Fruit fly (Drosophila melanogaster): ENCODE results near the gene CheB38a.

Gene CheB38a

DNA sequence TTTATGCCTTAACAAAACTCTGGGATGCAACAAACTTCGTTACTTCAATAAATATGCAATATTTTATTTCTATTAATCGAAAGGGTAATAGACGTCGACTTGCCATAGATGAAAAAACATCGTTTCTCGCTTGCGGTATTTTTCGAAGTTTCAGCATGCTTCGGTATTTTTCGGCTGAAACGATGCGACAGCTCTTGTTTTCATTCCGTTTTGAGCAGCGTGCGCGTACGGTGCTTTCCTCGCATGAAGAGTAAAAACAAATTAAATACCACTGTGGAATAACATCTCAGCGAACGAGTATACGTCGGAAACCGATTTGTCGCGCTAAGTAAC, 20.9 kb downstream of the CheB38a start, which contains the start of gene CG9328:
Gene CG9328 (plus strand): TSS at position 201 of the 333 bp plus-strand sequence.
- peak; percentile 47 for TF ChIP-seq CG17801 (GFP tag; optimal IDR thresholded peaks at IDR 0.05; ENCODE audit: partially characterized antibody)

DNA sequence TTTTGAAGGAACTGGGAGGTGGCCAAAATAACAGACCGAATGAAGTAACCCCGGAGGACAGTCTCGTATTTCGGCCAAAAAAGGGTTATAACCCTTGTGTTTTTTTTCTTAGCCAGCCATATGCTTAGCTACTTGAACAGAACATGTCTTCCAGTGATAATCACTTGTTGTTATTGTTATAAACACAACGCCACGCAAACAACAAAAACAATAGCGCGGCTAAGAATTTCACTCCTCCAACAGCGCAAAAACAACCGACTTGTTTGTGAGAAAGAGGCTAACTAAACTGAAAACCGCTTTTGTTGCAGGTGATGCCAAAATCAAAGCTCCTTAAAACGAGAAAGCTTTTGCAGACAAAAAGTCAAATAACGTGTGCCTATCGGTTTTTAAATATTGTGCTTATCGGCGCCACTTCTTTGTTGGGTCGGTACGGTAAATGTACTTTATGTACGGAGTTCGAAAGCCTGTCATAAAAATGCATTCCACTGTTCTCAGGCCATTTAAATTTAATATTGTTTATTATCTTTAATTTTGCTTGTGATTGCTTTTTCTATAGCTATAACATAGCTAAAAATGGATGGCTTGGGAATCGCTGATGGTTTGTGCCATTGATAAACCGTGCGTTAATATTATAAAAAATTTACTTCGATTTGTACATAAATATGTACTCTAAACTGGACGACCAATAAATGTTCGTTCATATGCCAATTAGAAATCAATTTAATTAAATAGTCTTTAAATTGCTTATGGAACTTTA, 21.4 kb downstream of the CheB38a start, which contains the start of gene vari:
Gene vari (minus strand): TSS at position 285 of the 757 bp plus-strand sequence.
- no peak for TF ChIP-seq CG17801 (GFP tag; optimal IDR thresholded peaks at IDR 0.05; ENCODE audit: partially characterized antibody)

DNA sequence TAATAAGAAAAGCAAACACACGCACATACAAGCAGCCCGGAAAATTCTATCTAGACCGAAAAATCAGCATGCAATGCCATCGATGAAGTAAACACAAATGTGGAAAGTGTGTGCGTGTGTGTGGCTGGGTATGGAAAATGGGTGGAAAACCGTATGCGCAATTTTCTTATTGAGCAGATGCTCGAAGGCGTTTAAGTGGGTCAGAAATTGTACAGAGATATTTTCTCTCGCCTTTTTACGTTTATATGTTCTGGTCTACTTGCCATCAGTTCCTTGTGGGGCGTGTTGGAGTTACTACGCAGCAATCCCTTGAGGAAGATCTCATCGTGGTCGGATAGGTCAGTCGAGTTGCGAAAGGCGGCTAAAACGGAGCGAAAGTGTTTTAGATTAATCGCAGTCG, 22.6 kb downstream of the CheB38a start:
- no peak for TF ChIP-seq CG17801 (GFP tag; optimal IDR thresholded peaks at IDR 0.05; ENCODE audit: partially characterized antibody)

DNA sequence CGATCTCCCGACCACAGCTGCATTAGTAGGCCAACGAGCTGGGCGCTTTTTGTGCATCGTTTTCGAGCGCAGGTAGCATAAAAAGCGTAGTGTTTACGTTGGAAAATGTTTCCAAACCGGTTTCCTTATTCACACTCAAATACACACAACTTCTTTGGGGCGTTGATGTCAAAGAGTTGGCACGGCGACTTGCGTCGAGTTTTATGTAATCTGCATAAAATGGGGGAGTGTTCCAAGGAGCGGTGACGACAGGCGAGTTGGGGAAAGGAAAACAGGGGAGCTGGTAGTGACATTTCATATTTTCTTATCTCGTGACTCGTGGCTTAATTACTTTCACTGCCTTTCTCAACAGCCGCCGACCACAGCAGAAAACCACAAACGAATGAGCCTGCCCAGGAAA, 23.7 kb downstream of the CheB38a start:
- no peak for TF ChIP-seq CG17801 (GFP tag; optimal IDR thresholded peaks at IDR 0.05; ENCODE audit: partially characterized antibody)

DNA sequence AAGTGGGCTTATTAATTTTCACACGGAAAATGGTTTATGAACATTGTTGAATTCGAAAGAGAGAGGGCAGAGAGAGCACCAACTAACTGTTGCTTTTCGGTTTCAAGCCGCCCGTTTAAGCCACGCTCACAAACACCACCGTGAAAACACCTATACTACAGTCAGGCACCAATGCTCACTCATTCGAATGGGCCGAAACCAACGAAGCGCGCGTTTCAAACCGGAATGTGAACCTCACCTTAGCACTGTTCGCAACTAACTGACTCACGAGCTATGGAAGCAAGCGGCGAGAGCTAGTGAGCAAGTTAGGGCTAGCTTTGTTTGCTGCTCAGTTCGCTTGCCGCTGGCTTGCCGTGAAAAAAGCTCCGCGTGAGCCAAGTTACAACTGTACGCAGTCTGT, 24.5 kb downstream of the CheB38a start:
- TF ChIP-seq CG17801 (GFP tag; optimal IDR thresholded peaks at IDR 0.05; ENCODE audit: partially characterized antibody): peak; percentile 74

DNA sequence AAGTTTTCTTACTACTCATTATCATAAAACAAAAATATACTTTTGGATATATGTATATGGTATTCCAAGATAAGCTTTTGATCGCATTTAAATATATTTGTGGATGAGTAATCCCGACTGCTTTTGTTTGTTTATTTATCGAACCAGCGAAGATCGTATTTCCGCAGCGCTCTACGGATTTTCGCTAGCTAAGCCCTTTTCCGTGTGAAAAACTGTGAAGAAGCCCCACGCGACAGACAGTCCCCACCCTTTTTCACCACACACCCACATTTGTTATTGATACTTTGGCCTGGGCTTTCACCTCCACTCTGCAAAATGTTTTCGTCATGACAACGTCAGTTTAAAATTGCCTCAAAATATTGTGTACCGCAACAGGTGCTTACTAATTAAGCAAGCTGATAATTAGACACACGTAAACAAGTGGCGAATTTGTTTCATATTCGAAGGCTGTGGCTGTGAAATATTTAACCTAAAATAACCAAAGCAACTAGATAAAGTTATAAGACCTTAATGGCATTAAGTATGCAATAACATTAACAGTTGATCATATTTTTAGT, 25.3 kb downstream of the CheB38a start:
- no peak for TF ChIP-seq CG17801 (GFP tag; optimal IDR thresholded peaks at IDR 0.05; ENCODE audit: partially characterized antibody)

DNA sequence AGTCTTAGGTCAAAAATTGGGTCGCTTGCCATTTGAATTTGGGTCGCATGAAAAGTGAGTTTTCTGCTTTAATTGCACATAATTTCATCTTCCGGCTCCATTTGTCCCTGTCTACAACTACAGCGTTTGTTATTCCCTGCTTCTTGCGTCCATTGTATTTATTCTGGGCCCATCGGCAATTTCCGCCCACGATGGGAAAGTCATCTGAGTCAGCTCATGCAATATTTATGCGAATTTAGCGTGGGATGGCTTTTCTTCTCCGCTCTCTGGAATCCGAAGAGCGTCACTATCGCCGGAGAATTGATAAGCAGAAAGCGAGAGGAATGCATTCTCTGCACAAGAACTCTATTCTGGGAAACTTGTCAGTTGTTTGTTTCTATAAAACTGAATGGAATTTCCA, 25.8 kb downstream of the CheB38a start:
- no peak for TF ChIP-seq CG17801 (GFP tag; optimal IDR thresholded peaks at IDR 0.05; ENCODE audit: partially characterized antibody)

DNA sequence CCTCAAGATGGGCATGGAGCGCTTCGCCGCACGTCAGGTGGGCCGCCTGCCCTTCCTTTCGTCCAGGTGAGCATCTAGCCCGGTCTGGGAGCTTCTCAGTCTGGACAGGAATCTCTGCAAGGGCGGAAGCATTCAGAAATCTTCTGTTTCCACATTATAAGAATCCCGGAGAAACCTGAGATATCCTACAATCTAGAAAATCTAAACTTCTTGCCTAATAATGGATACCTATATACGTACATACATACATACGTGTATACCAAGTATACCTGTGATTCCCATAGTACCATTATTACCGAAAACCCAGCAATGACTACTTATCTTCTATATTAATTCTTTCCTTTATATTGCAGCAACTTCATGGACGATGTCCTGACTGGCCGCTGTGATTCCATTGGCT, 30.3 kb downstream of the CheB38a start:
- no peak for TF ChIP-seq CG17801 (GFP tag; optimal IDR thresholded peaks at IDR 0.05; ENCODE audit: partially characterized antibody)

DNA sequence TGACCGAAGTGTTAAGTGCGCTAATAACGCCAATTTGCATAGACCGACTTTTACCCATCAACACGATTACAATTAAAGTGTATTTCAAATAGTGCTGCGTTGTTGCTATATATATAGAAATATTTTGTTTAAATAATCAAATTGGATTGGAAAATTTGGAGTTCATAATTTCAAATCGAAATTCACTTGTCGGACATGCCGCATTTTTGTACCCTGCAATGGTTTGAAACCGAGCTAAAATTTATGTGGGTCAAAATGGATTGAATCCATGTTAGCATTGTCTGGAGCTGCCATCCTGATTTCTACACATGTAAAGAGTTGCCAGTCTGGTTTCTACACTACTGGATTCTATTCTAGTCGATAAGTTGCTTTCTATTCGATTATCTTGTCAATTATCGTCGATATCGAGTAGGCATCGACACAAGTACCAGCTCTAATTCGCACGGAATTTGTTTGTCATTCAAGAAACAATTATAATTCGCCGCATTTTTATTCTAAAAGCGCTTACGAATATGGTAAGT, 31.0 kb downstream of the CheB38a start, which contains the start of gene Pomp:
Gene Pomp (plus strand): TSS at position 386 of the 521 bp plus-strand sequence.
- peak; percentile 32 for TF ChIP-seq CG17801 (GFP tag; optimal IDR thresholded peaks at IDR 0.05; ENCODE audit: partially characterized antibody)

DNA sequence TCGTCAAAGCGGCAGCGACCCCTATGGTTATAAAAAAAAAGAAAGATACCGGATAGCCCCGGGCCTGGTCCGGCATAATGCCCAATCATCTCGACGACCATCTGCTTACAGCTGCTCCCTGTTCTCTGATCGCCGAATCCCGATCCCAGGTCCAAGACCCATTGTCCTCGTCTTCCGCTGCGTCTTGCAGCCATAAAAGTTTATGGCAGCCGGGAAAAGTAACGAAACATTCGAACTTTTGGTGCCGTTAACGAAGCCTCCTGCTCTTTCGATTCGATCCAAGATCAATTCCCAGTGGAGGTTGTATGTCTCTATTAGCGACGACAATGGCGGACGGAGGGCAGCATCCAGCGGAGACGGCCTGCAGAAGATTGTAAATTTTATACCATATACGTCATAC, 33.0 kb downstream of the CheB38a start:
- TF ChIP-seq CG17801 (GFP tag; optimal IDR thresholded peaks at IDR 0.05; ENCODE audit: partially characterized antibody): no peak

DNA sequence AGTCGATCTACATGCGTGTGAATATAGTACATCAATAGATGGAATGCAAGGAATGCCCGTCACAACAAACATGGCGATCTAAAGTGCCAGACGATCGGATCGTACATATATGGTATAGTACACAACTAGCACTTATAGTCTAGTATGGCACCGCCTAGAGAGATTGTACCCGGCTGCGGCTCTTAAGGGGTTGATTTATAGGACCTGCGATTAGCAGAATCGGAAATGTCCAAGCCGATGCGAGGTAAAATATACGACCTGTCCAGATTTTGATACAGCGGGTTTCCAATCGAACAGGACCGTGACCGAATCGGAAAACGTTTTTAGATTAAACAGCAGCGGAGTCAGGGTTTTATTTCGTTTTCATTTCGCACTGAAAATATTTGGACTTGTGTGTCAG, 34.4 kb downstream of the CheB38a start:
- TF ChIP-seq CG17801 (GFP tag; optimal IDR thresholded peaks at IDR 0.05; ENCODE audit: partially characterized antibody): no peak

DNA sequence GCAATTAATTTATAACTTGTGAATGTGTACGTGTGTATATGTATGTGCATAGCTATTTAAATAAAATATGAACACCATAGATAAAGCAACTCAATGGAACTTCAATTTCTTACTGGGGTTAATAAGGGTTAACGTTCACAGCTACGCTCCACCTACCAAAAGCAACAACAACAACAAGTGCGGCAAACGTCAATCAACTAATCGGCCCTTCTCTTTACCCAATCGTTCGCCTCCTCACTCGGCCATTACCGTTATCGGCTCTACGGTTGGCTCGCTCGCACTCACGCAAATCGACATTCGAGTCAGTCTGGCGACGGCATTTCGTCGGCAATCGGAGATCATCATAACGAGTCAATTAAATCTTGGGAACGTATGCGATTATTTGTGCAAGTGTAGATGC, 35.3 kb downstream of the CheB38a start:
- no peak for TF ChIP-seq CG17801 (GFP tag; optimal IDR thresholded peaks at IDR 0.05; ENCODE audit: partially characterized antibody)

DNA sequence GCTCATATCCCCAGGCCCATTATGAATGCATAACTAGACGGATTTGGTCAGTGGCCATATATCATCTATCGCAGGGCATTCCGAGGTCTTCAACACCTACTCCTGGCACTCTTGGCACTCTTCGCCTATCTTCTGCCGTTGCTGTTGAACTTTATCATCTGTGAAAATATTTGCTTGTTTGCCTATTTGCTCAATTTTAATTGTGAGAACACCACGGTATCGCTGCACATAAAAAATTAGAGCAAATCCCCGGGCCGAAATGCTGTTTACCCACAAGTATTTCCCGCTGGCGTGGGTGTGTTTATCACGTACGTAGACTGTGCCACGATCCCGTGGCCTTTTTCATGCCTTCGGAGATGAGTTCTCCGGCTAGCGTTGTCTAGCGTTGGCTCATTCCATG, 37.6 kb downstream of the CheB38a start:
- TF ChIP-seq CG17801 (GFP tag; optimal IDR thresholded peaks at IDR 0.05; ENCODE audit: partially characterized antibody): no peak

DNA sequence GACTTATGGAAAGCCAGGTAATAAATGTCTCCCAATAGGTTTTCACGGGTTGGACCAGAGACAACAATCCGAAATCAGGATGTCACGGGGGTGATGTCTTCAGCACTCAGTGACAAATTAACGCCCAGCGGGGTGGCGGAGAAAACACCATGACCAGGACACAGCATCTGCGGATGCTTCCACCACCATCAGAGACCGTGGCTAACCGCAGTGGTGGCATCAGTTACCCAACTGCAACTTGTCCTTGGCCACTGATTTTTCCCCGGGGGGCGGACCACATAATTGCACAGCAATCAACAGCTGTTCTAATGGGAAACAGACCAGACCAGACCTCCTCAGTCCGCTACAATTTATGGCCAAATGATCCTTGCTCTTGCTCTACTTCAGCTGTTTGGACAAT, 40.0 kb downstream of the CheB38a start:
- TF ChIP-seq CG17801 (GFP tag; optimal IDR thresholded peaks at IDR 0.05; ENCODE audit: partially characterized antibody): no peak

DNA sequence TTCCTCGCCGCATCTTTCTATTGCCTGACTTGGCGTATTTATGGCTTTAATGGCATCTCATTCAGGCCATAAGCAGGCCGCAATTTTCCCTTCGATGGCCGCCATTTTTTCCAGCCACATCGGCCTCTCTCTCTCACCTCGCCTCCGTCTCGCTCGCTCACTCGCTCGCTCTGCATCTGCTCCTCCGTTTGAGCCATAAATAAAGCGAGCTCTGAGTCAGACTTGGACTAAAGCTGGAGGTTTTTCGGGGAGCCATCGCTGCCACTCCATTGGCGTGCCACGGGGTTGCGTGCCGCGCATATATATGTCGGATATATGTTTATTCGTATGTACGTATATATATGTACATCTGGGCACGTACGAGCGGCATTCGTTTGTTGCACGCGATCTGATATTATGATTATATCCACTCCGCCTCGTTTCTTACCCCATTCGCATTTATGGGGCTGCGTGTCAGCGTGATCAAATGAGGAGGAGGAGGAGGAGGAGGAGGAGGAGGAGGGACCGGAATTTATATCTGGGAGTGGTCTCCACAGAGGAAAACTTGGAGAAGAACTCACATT, 41.3 kb downstream of the CheB38a start:
- no peak for TF ChIP-seq CG17801 (GFP tag; optimal IDR thresholded peaks at IDR 0.05; ENCODE audit: partially characterized antibody)

DNA sequence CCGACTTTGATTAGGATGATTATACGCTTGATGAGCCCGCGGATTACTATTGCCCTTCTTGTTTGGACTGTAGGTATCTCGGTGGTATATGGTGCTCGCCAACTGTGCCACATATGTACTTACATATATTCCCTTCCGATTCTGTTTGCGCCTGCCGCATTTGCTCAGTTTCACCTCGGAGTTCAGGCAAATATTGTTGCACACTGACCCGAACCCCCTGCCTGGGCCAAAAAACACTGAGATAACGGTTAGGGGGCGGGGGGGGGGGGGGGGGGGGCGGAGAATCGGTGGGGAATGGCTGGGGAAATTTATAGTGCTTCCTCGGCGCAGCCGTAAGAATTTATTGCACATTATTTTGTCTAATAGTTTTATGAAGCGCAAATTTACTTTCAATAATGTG, 42.4 kb downstream of the CheB38a start:
- no peak for TF ChIP-seq CG17801 (GFP tag; optimal IDR thresholded peaks at IDR 0.05; ENCODE audit: partially characterized antibody)
